Worm (Caenorhabditis elegans) whole organism, L2 larva: ENCODE data around the gene ccm-2.

Experiments used
- C34F6.9 ChIP-seq: fragments of 150-350 bp; optimal IDR thresholded peaks from 2 replicates; lab custom pipeline; 2014; ENCODE audit warnings: missing biosample characterization, missing genetic modification characterization
- ama-1 ChIP-seq: fragments of 150-350 bp; optimal IDR thresholded peaks from 2 replicates; lab custom pipeline; 2018; ENCODE audit warnings: inconsistent platforms
- ceh-82 ChIP-seq: fragments of 150-350 bp; optimal IDR thresholded peaks from 2 replicates; lab custom pipeline; 2014; ENCODE audit warnings: missing biosample characterization, missing genetic modification characterization
- egl-27 ChIP-seq: sonication (generic microtip); optimal IDR thresholded peaks from 3 replicates; lab custom pipeline; 2017; ENCODE audit warnings: missing biosample characterization, missing genetic modification reagents, missing genetic modification characterization
- elt-1 ChIP-seq: fragments of 150-350 bp; optimal IDR thresholded peaks from 2 replicates; lab custom pipeline; 2014; ENCODE audit warnings: missing biosample characterization, missing genetic modification characterization
- fos-1 ChIP-seq: fragments of 150-350 bp; optimal IDR thresholded peaks from 2 replicates; lab custom pipeline; 2014; ENCODE audit warnings: missing biosample characterization, missing genetic modification characterization
- lin-11 ChIP-seq: fragments of 150-350 bp; sonication (generic microtip); optimal IDR thresholded peaks from 2 replicates; lab custom pipeline; 2014; ENCODE audit warnings: missing biosample characterization, missing genetic modification characterization, inconsistent platforms, mixed read lengths
- lsy-2 ChIP-seq, 2 experiments: fragments of 150-350 bp in 1 of 2; sonication (generic microtip) in 1 of 2; optimal IDR thresholded peaks; 2 replicates each; lab custom pipeline; 2014 to 2017; ENCODE audit warnings: missing biosample characterization in 2 of 2, missing genetic modification characterization in 2 of 2
- nhr-129 ChIP-seq: fragments of 150-350 bp; optimal IDR thresholded peaks from 2 replicates; lab custom pipeline; 2014; ENCODE audit warnings: missing biosample characterization, missing genetic modification characterization
- nhr-237 ChIP-seq: fragments of 150-350 bp; optimal IDR thresholded peaks from 2 replicates; lab custom pipeline; 2014; ENCODE audit warnings: missing biosample characterization, missing genetic modification characterization
- skn-1 ChIP-seq: sonication (generic microtip); optimal IDR thresholded peaks from 2 replicates; lab custom pipeline; 2017; ENCODE audit warnings: missing biosample characterization, missing genetic modification characterization
- snpc-4 ChIP-seq: fragments of 150-350 bp; optimal IDR thresholded peaks from 2 replicates; lab custom pipeline; 2014; ENCODE audit warnings: missing biosample characterization, missing genetic modification characterization
- unc-39 ChIP-seq: fragments of 150-350 bp; optimal IDR thresholded peaks from 2 replicates; lab custom pipeline; 2014; ENCODE audit warnings: missing biosample characterization, missing genetic modification characterization
- unc-62 ChIP-seq: fragments of 150-350 bp; optimal IDR thresholded peaks from 2 replicates; lab custom pipeline; 2014; ENCODE audit warnings: missing biosample characterization, missing genetic modification reagents, missing genetic modification characterization

- TF ChIP-seq unc-39 (tag; lab: Kevin White, UChicago) (no peak), unc-62 (GFP tag; lab: Kevin White, UChicago) (no peak), fos-1 (tag; lab: Kevin White, UChicago) (no peak), lsy-2 (tag; optimal IDR thresholded peaks at IDR 0.05; lab: Kevin White, UChicago) (no peak), snpc-4 (no peak), nhr-129 (tag; lab: Kevin White, UChicago) (no peak), ceh-82 (tag; lab: Kevin White, UChicago) (no peak), elt-1 (tag; lab: Kevin White, UChicago) (no peak), ama-1 (no peak), nhr-237 (tag; lab: Kevin White, UChicago) (no peak), C34F6.9 (tag; lab: Kevin White, UChicago) (no peak), skn-1 (tag; lab: Kevin White, UChicago) (no peak), egl-27 (tag; lab: Kevin White, UChicago) (no peak), lin-11 (tag; lab: Kevin White, UChicago) (no peak)
These were observed 15.9 kb upstream of the ccm-2 start for ce11 chrIV:1818467-1819076.
